Fruit fly (Drosophila melanogaster) whole organism, embryonic: ENCODE data around the gene CG12115.
A peak's percentile ranks its signal among the peaks of the same experiment; 100 is the strongest.

ENCODE experiments used
- CG10321 ChIP-seq: fragments of 200-800 bp; sonication (Bioruptor generic); IDR thresholded peaks from 2 replicates; pipeline ENCODE4 v1.3.6; 2022; ENCODE audit warnings: missing biosample characterization, missing genetic modification characterization
- CG12104 ChIP-seq: fragments of 200-800 bp; sonication (Bioruptor generic); optimal IDR thresholded peaks from 3 replicates; lab custom pipeline; 2016; ENCODE audit warnings: missing biosample characterization, missing genetic modification characterization
- CG12659 ChIP-seq: fragments of 200-800 bp; sonication (Bioruptor generic); optimal IDR thresholded peaks from 3 replicates; lab custom pipeline; 2017; ENCODE audit warnings: mild to moderate bottlenecking, missing biosample characterization, missing genetic modification reagents, missing genetic modification characterization
- CG13624 ChIP-seq: fragments of 200-800 bp; sonication (Bioruptor generic); optimal IDR thresholded peaks from 2 replicates; lab custom pipeline; 2016; ENCODE audit warnings: missing biosample characterization, missing genetic modification characterization
- CG14667 ChIP-seq: fragments of 200-800 bp; sonication (Bioruptor generic); IDR thresholded peaks from 2 replicates; pipeline ENCODE4 v1.3.6; 2022; ENCODE audit warnings: missing biosample characterization, missing genetic modification characterization
- CG14965 ChIP-seq: fragments of 200-800 bp; sonication (Bioruptor generic); optimal IDR thresholded peaks from 2 replicates; lab custom pipeline; 2016; ENCODE audit warnings: missing biosample characterization, missing genetic modification characterization, borderline replicate concordance
- CG15073 ChIP-seq: fragments of 200-800 bp; sonication (Bioruptor generic); optimal IDR thresholded peaks from 2 replicates; lab custom pipeline; 2016; ENCODE audit warnings: missing biosample characterization, missing genetic modification characterization
- CG15479 ChIP-seq: fragments of 200-800 bp; sonication (Bioruptor generic); optimal IDR thresholded peaks from 3 replicates; lab custom pipeline; 2019; ENCODE audit warnings: missing biosample characterization, mild to moderate bottlenecking, missing genetic modification characterization, moderate library complexity
- CG17385 ChIP-seq: fragments of 200-800 bp; sonication (Bioruptor generic); optimal IDR thresholded peaks from 3 replicates; lab custom pipeline; 2018; ENCODE audit warnings: missing biosample characterization, mild to moderate bottlenecking, missing genetic modification characterization
- CG2116 ChIP-seq: fragments of 200-800 bp; sonication (Bioruptor generic); optimal IDR thresholded peaks from 3 replicates; lab custom pipeline; 2018; ENCODE audit warnings: missing biosample characterization, mild to moderate bottlenecking, missing genetic modification characterization
- CG31224 ChIP-seq: fragments of 200-800 bp; sonication (Bioruptor generic); IDR thresholded peaks from 2 replicates; pipeline ENCODE4 v1.3.6; 2022; ENCODE audit warnings: missing biosample characterization, missing genetic modification characterization
- CG4282 ChIP-seq: fragments of 200-800 bp; sonication (Bioruptor generic); optimal IDR thresholded peaks from 2 replicates; lab custom pipeline; 2016; ENCODE audit warnings: missing biosample characterization, missing genetic modification characterization
- CG8765 ChIP-seq: fragments of 200-800 bp; sonication (Bioruptor generic); IDR thresholded peaks from 2 replicates; pipeline ENCODE4 v1.3.6; 2022; ENCODE audit warnings: missing biosample characterization, missing genetic modification characterization
- CG9727 ChIP-seq: fragments of 200-800 bp; sonication (Bioruptor generic); optimal IDR thresholded peaks from 3 replicates; lab custom pipeline; 2017; ENCODE audit warnings: missing biosample characterization, mild to moderate bottlenecking, missing genetic modification characterization
- CHES-1-like ChIP-seq: fragments of 200-800 bp; sonication (Bioruptor generic); optimal IDR thresholded peaks from 2 replicates; lab custom pipeline; 2016; ENCODE audit warnings: missing biosample characterization, missing genetic modification characterization
- D ChIP-seq, 2 experiments: fragments of 200-800 bp in 1 of 2; fragments of >200 bp in 1 of 2; sonication (Bioruptor generic) in 1 of 2; optimal IDR thresholded peaks; 2 replicates in 1 of 2; 3 replicates in 1 of 2; lab custom pipeline; 2017; ENCODE audit warnings: mild to moderate bottlenecking in 1 of 2, missing biosample characterization in 1 of 2, missing genetic modification characterization in 1 of 2, missing genetic modification reagents in 1 of 2
- Drgx ChIP-seq: fragments of 200-800 bp; sonication (Bioruptor generic); IDR thresholded peaks from 2 replicates; pipeline ENCODE4 v1.3.6; 2022; ENCODE audit warnings: missing biosample characterization, missing genetic modification characterization
- E2f1 ChIP-seq: fragments of 200-800 bp; sonication (Bioruptor generic); IDR thresholded peaks from 2 replicates; pipeline ENCODE4 v1.3.6; 2022; ENCODE audit warnings: missing biosample characterization, missing genetic modification characterization
- Ets65A ChIP-seq: fragments of 200-800 bp; sonication (Bioruptor generic); peaks from one replicate; lab custom pipeline; 2016; ENCODE audit warnings: missing biosample characterization, missing genetic modification characterization
- Gug ChIP-seq: fragments of 200-800 bp; sonication (Bioruptor generic); IDR thresholded peaks from 4 replicates; pipeline ENCODE4 v1.3.6; 2022; ENCODE audit warnings: missing biosample characterization, missing genetic modification characterization
- Max ChIP-seq: fragments of 200-800 bp; sonication (Bioruptor generic); optimal IDR thresholded peaks from 2 replicates; lab custom pipeline; 2016; ENCODE audit warnings: missing biosample characterization, mild to moderate bottlenecking, missing genetic modification characterization
- Med ChIP-seq: fragments of 200-800 bp; sonication (Bioruptor generic); peaks from one replicate; lab custom pipeline; 2016; ENCODE audit warnings: missing biosample characterization, missing genetic modification characterization, mild to moderate bottlenecking, inconsistent platforms, moderate library complexity
- Nf-YC ChIP-seq: fragments of 200-800 bp; optimal IDR thresholded peaks from 3 replicates; lab custom pipeline; 2019; ENCODE audit warnings: missing biosample characterization, mild to moderate bottlenecking, missing genetic modification characterization, moderate library complexity
- Poxn ChIP-seq: fragments of 200-800 bp; sonication (Bioruptor generic); IDR thresholded peaks from 2 replicates; pipeline ENCODE4 v1.3.6; 2022; ENCODE audit warnings: missing biosample characterization, missing genetic modification characterization
- Six4 ChIP-seq: fragments of 200-800 bp; sonication (Bioruptor generic); optimal IDR thresholded peaks from 2 replicates; lab custom pipeline; 2016; ENCODE audit warnings: missing biosample characterization, missing genetic modification characterization
- Tbp ChIP-seq: fragments of >200 bp; optimal IDR thresholded peaks from 2 replicates; lab custom pipeline; 2018; ENCODE audit warnings: missing biosample characterization, missing genetic modification characterization
- Trl ChIP-seq, 3 experiments: fragments of >200 bp in 2 of 3; fragments of 200-800 bp in 1 of 3; sonication (Bioruptor generic) in 1 of 3; optimal IDR thresholded peaks; 2 replicates in 1 of 3; 3 replicates in 2 of 3; lab custom pipeline; 2016 to 2017; ENCODE audit warnings: missing biosample characterization in 1 of 3, missing genetic modification characterization in 1 of 3
- abd-A ChIP-seq: fragments of 200-800 bp; sonication (Bioruptor generic); optimal IDR thresholded peaks from 3 replicates; lab custom pipeline; 2019; ENCODE audit warnings: missing biosample characterization, mild to moderate bottlenecking, missing genetic modification characterization, moderate library complexity
- ac ChIP-seq: fragments of 200-800 bp; sonication (Bioruptor generic); optimal IDR thresholded peaks from 3 replicates; lab custom pipeline; 2017; ENCODE audit warnings: missing biosample characterization, mild to moderate bottlenecking, missing genetic modification characterization
- amos ChIP-seq: fragments of 200-800 bp; sonication (Bioruptor generic); IDR thresholded peaks from 2 replicates; pipeline ENCODE4 v1.3.6; 2022; ENCODE audit warnings: missing biosample characterization, missing genetic modification characterization; ENCODE audit not compliant: partially characterized antibody
- bsh ChIP-seq, 2 experiments: fragments of 200-800 bp; sonication (Bioruptor generic); optimal IDR thresholded peaks; 2 replicates each; lab custom pipeline; 2017 to 2018; ENCODE audit warnings: mild to moderate bottlenecking in 2 of 2, missing biosample characterization in 2 of 2, missing genetic modification characterization in 2 of 2, moderate library complexity in 1 of 2
- cg ChIP-seq: fragments of 200-800 bp; sonication (Bioruptor generic); optimal IDR thresholded peaks from 3 replicates; lab custom pipeline; 2019; ENCODE audit warnings: missing biosample characterization, mild to moderate bottlenecking, missing genetic modification characterization, moderate library complexity
- ci ChIP-seq: fragments of 200-800 bp; sonication (Bioruptor generic); IDR thresholded peaks from 3 replicates; pipeline ENCODE4 v1.3.6; 2022; ENCODE audit warnings: missing biosample characterization, missing genetic modification characterization
- ewg ChIP-seq: fragments of 200-800 bp; sonication (Bioruptor generic); optimal IDR thresholded peaks from 3 replicates; lab custom pipeline; 2017; ENCODE audit warnings: mild to moderate bottlenecking, missing biosample characterization, missing genetic modification reagents, missing genetic modification characterization
- gsb-n ChIP-seq: fragments of 200-800 bp; sonication (Bioruptor generic); optimal IDR thresholded peaks from 3 replicates; lab custom pipeline; 2018; ENCODE audit warnings: missing biosample characterization, mild to moderate bottlenecking, missing genetic modification characterization
- lbe ChIP-seq: fragments of 200-800 bp; sonication (Bioruptor generic); optimal IDR thresholded peaks from 2 replicates; lab custom pipeline; 2016; ENCODE audit warnings: missing biosample characterization, mild to moderate bottlenecking, missing genetic modification characterization
- nom ChIP-seq: fragments of 200-800 bp; sonication (Bioruptor generic); optimal IDR thresholded peaks from 2 replicates; lab custom pipeline; 2017; ENCODE audit warnings: missing biosample characterization, missing genetic modification characterization, mild to moderate bottlenecking, moderate library complexity, missing genetic modification reagents
- org-1 ChIP-seq: fragments of 200-800 bp; sonication (Bioruptor generic); optimal IDR thresholded peaks from 2 replicates; lab custom pipeline; 2017; ENCODE audit warnings: missing biosample characterization, missing genetic modification characterization
- p53 ChIP-seq: fragments of 200-800 bp; sonication (Bioruptor generic); optimal IDR thresholded peaks from 2 replicates; lab custom pipeline; 2016; ENCODE audit warnings: missing biosample characterization, missing genetic modification characterization
- phol ChIP-seq: fragments of 200-800 bp; sonication (Bioruptor generic); optimal IDR thresholded peaks from 3 replicates; lab custom pipeline; 2018; ENCODE audit warnings: missing biosample characterization, mild to moderate bottlenecking, missing genetic modification characterization, moderate library complexity
- sens ChIP-seq: fragments of 200-800 bp; sonication (Bioruptor generic); peaks from one replicate; lab custom pipeline; 2016; ENCODE audit warnings: missing biosample characterization, missing genetic modification characterization
- sqz ChIP-seq: fragments of 200-800 bp; sonication (Bioruptor generic); optimal IDR thresholded peaks from 3 replicates; lab custom pipeline; 2018; ENCODE audit warnings: missing biosample characterization, mild to moderate bottlenecking, missing genetic modification characterization
- tll ChIP-seq, 2 experiments: fragments of 200-800 bp in 1 of 2; fragments of >200 bp in 1 of 2; sonication (Bioruptor generic) in 1 of 2; optimal IDR thresholded peaks; 2 replicates each; lab custom pipeline; 2017 to 2019; ENCODE audit warnings: missing biosample characterization in 2 of 2, missing genetic modification characterization in 2 of 2, mild to moderate bottlenecking in 1 of 2, moderate library complexity in 1 of 2
- twi ChIP-seq: fragments of 200-800 bp; optimal IDR thresholded peaks from 2 replicates; lab custom pipeline; 2019; ENCODE audit warnings: missing biosample characterization, mild to moderate bottlenecking, missing genetic modification characterization, moderate library complexity
- vvl ChIP-seq: fragments of 200-800 bp; sonication (Bioruptor generic); IDR thresholded peaks from 2 replicates; pipeline ENCODE4 v1.3.6; 2022; ENCODE audit warnings: missing biosample characterization, missing genetic modification characterization
- wdn ChIP-seq: fragments of 200-800 bp; sonication (Bioruptor generic); IDR thresholded peaks from 2 replicates; pipeline ENCODE4 v1.3.6; 2022; ENCODE audit warnings: missing biosample characterization, missing genetic modification characterization
- wek ChIP-seq: fragments of 200-800 bp; sonication (Bioruptor generic); optimal IDR thresholded peaks from 3 replicates; lab custom pipeline; 2018; ENCODE audit warnings: missing biosample characterization, mild to moderate bottlenecking, missing genetic modification characterization, moderate library complexity
- zen ChIP-seq: fragments of 200-800 bp; sonication (Bioruptor generic); optimal IDR thresholded peaks from 3 replicates; lab custom pipeline; 2018; ENCODE audit warnings: missing biosample characterization, mild to moderate bottlenecking, missing genetic modification characterization, moderate library complexity

CG12115 gene

dm6 chrX:9155715-9156387 is 34.6 kb downstream of the CG12115 start (continued):
- TF ChIP-seq Max (GFP tag; lab: Kevin White, UChicago) (no peak), abd-A (tag; lab: Kevin White, UChicago) (peak; percentile 88), Trl (optimal IDR thresholded peaks at IDR 0.05; lab: Kevin White, UChicago) (no peak), Trl (GFP tag; optimal IDR thresholded peaks at IDR 0.05; lab: Kevin White, UChicago) (no peak), CHES-1-like (no peak), CG14965 (GFP tag; lab: Kevin White, UChicago) (no peak), ac (GFP tag; lab: Kevin White, UChicago) (peak; percentile 23), CG2116 (GFP tag; lab: Kevin White, UChicago) (no peak), tll (GFP tag; optimal IDR thresholded peaks at IDR 0.05; lab: Kevin White, UChicago) (peak in 1 of 2 experiments; percentile 24), nom (GFP tag; lab: Kevin White, UChicago) (peak; percentile 49), CG13624 (GFP tag; lab: Kevin White, UChicago) (peak; percentile 93), CG10321 (peak; percentile 94), vvl (GFP tag; lab: Robert Waterston, UW) (peak; percentile 56; the same call in 1 of the 2 replicates), Poxn (GFP tag; lab: Robert Waterston, UW) (no peak), CG12659 (no peak), wdn (no peak), Drgx (GFP tag; lab: Robert Waterston, UW) (peak; percentile 31; the same call in 1 of the 2 replicates), CG12104 (GFP tag; lab: Kevin White, UChicago) (peak; percentile 15), zen (tag; lab: Kevin White, UChicago) (peak; percentile 15), p53 (GFP tag; lab: Kevin White, UChicago) (peak; percentile 29), sens (GFP tag; lab: Kevin White, UChicago) (peak; percentile 48), Nf-YC (tag; lab: Kevin White, UChicago) (peak; percentile 45), D (optimal IDR thresholded peaks at IDR 0.05; lab: Kevin White, UChicago) (no peak), D (GFP tag; optimal IDR thresholded peaks at IDR 0.05; lab: Kevin White, UChicago) (peak; percentile 4), E2f1 (GFP tag; lab: Robert Waterston, UW) (peak; percentile 31; the same call in 1 of the 2 replicates), Tbp (GFP tag; lab: Kevin White, UChicago) (no peak), ci (GFP tag; lab: Robert Waterston, UW) (0 out of 3 replicates have a peak, but pooled peaks have one; percentile 21), lbe (GFP tag; lab: Kevin White, UChicago) (no peak), CG31224 (GFP tag; lab: Robert Waterston, UW) (no peak), CG17385 (GFP tag; lab: Kevin White, UChicago) (no peak), Ets65A (GFP tag; lab: Kevin White, UChicago) (peak; percentile 4), org-1 (GFP tag; lab: Kevin White, UChicago) (no peak), cg (GFP tag; lab: Kevin White, UChicago) (peak; percentile 69), CG4282 (GFP tag; lab: Kevin White, UChicago) (no peak), wek (GFP tag; lab: Kevin White, UChicago) (no peak), Gug (no peak), sqz (GFP tag; lab: Kevin White, UChicago) (peak; percentile 59), gsb-n (tag; lab: Kevin White, UChicago) (no peak), Med (GFP tag; lab: Kevin White, UChicago) (peak; percentile 73), phol (tag; lab: Kevin White, UChicago) (peak; percentile 71), CG8765 (GFP tag; lab: Robert Waterston, UW) (no peak), twi (tag; lab: Kevin White, UChicago) (peak; percentile 74), CG15073 (GFP tag; lab: Kevin White, UChicago) (no peak), CG14667 (GFP tag; lab: Robert Waterston, UW) (no peak), CG9727 (GFP tag; lab: Kevin White, UChicago) (peak; percentile 1), ewg (GFP tag; lab: Kevin White, UChicago) (peak; percentile 71), bsh (GFP tag; optimal IDR thresholded peaks at IDR 0.05; lab: Kevin White, UChicago) (peak in 1 of 2 experiments; percentile 30), amos (GFP tag; lab: Robert Waterston, UW) (0 out of 2 replicates have a peak, but pooled peaks have one; percentile 15), Six4 (GFP tag; lab: Kevin White, UChicago) (no peak), CG15479 (GFP tag; lab: Kevin White, UChicago) (peak; percentile 46)
